Fruit fly (Drosophila melanogaster) whole organism, wandering third instar larva: ENCODE results near the gene scpr-C.

Experiments
- Abd-B ChIP-seq: fragments of >200 bp; optimal IDR thresholded peaks from 2 replicates; lab custom pipeline; 2017; ENCODE audit warnings: missing biosample characterization, missing genetic modification characterization
- CG32264 ChIP-seq: fragments of 200-800 bp; sonication (Bioruptor generic); optimal IDR thresholded peaks from 2 replicates; lab custom pipeline; 2016; ENCODE audit warnings: missing biosample characterization, missing genetic modification characterization
- CG9705 ChIP-seq: fragments of 200-800 bp; sonication (Bioruptor generic); optimal IDR thresholded peaks from 2 replicates; lab custom pipeline; 2018; ENCODE audit warnings: missing biosample characterization, mild to moderate bottlenecking, missing genetic modification characterization
- Dfd ChIP-seq: fragments of >200 bp; optimal IDR thresholded peaks from 2 replicates; lab custom pipeline; 2017; ENCODE audit warnings: missing biosample characterization, missing genetic modification characterization
- Dif ChIP-seq: fragments of 200-275, 200-300 bp; sonication (Bioruptor generic); optimal IDR thresholded peaks from 2 replicates; lab custom pipeline; 2018; ENCODE audit warnings: missing biosample characterization, missing genetic modification characterization; ENCODE audit not compliant: partially characterized antibody
- Hr78 ChIP-seq: fragments of >200 bp; optimal IDR thresholded peaks from 2 replicates; lab custom pipeline; 2017; ENCODE audit warnings: missing biosample characterization, missing genetic modification characterization
- Hr83 ChIP-seq: fragments of 200-300 bp; sonication (Bioruptor generic); optimal IDR thresholded peaks from 2 replicates; lab custom pipeline; 2016; ENCODE audit warnings: missing biosample characterization, mild to moderate bottlenecking, missing genetic modification characterization, moderate library complexity; ENCODE audit not compliant: poor library complexity, severe bottlenecking
- Jra ChIP-seq: sonication (Bioruptor generic); optimal IDR thresholded peaks from 2 replicates; lab custom pipeline; 2016; ENCODE audit warnings: missing biosample characterization, missing genetic modification characterization
- Mio ChIP-seq: sonication (Bioruptor generic); optimal IDR thresholded peaks from 2 replicates; lab custom pipeline; 2016; ENCODE audit warnings: missing biosample characterization, missing genetic modification characterization
- Myc ChIP-seq: fragments of >200 bp; optimal IDR thresholded peaks from 2 replicates; lab custom pipeline; 2017
- Rel ChIP-seq, 2 experiments: fragments of 200-800 bp; sonication (Bioruptor generic) in 1 of 2; optimal IDR thresholded peaks; 2 replicates in 1 of 2; 3 replicates in 1 of 2; lab custom pipeline; 2016 to 2019; ENCODE audit warnings: mild to moderate bottlenecking in 2 of 2, missing biosample characterization in 2 of 2, missing genetic modification characterization in 2 of 2, moderate library complexity in 1 of 2
- Sp1 ChIP-seq: fragments of 200-800 bp; sonication (Bioruptor generic); optimal IDR thresholded peaks from 3 replicates; lab custom pipeline; 2019; ENCODE audit warnings: missing biosample characterization, mild to moderate bottlenecking, missing genetic modification characterization, moderate library complexity
- br ChIP-seq: fragments of 200-800 bp; sonication (Bioruptor generic); optimal IDR thresholded peaks from 2 replicates; lab custom pipeline; 2016; ENCODE audit warnings: missing biosample characterization, missing genetic modification characterization
- brk ChIP-seq: fragments of 200-800 bp; sonication (Bioruptor generic); optimal IDR thresholded peaks from 2 replicates; lab custom pipeline; 2016; ENCODE audit warnings: missing biosample characterization, mild to moderate bottlenecking, missing genetic modification characterization
- dl ChIP-seq, 2 experiments: fragments of 175-275, 200-275 bp in 1 of 2; fragments of 200-275 bp in 1 of 2; sonication (Bioruptor generic); optimal IDR thresholded peaks; lab custom pipeline; 2018; ENCODE audit warnings: mild to moderate bottlenecking in 2 of 2, missing biosample characterization in 2 of 2, missing genetic modification characterization in 2 of 2, moderate library complexity in 2 of 2; ENCODE audit not compliant: partially characterized antibody in 2 of 2, insufficient read depth in 1 of 2
- dsf ChIP-seq: sonication (Bioruptor generic); optimal IDR thresholded peaks from 2 replicates; lab custom pipeline; 2016; ENCODE audit warnings: missing biosample characterization, missing genetic modification characterization, borderline replicate concordance
- ey ChIP-seq: fragments of 200-800 bp; sonication (Bioruptor generic); optimal IDR thresholded peaks from 2 replicates; lab custom pipeline; 2016; ENCODE audit warnings: missing biosample characterization, missing genetic modification characterization
- foxo ChIP-seq, 2 experiments: fragments of 200-800 bp; sonication (Bioruptor generic); optimal IDR thresholded peaks; 2 replicates in 1 of 2; 3 replicates in 1 of 2; lab custom pipeline; 2016 to 2017; ENCODE audit warnings: missing biosample characterization in 2 of 2, missing genetic modification characterization in 2 of 2
- fru ChIP-seq: fragments of 200-800 bp; sonication (Bioruptor generic); optimal IDR thresholded peaks from 3 replicates; lab custom pipeline; 2016; ENCODE audit warnings: missing biosample characterization, mild to moderate bottlenecking, missing genetic modification characterization
- jim ChIP-seq: fragments of 175-275, 200-325 bp; sonication (Bioruptor generic); optimal IDR thresholded peaks from 2 replicates; lab custom pipeline; 2016; ENCODE audit warnings: missing biosample characterization, mild to moderate bottlenecking, missing genetic modification characterization
- lola ChIP-seq: fragments of >200 bp; optimal IDR thresholded peaks from 2 replicates; lab custom pipeline; 2017; ENCODE audit warnings: missing biosample characterization, missing genetic modification characterization
- psq ChIP-seq: fragments of 200-800 bp; sonication (Bioruptor generic); optimal IDR thresholded peaks from 3 replicates; lab custom pipeline; 2017; ENCODE audit warnings: missing biosample characterization, mild to moderate bottlenecking, missing genetic modification characterization, moderate library complexity
- sv ChIP-seq: fragments of 200-800 bp; sonication (Bioruptor generic); optimal IDR thresholded peaks from 3 replicates; lab custom pipeline; 2016; ENCODE audit warnings: missing biosample characterization, missing genetic modification characterization
- tai ChIP-seq: sonication (Bioruptor generic); optimal IDR thresholded peaks from 2 replicates; lab custom pipeline; 2016; ENCODE audit warnings: missing biosample characterization, missing genetic modification characterization
- usp ChIP-seq: fragments of >200 bp; optimal IDR thresholded peaks from 2 replicates; lab custom pipeline; 2017; ENCODE audit warnings: missing biosample characterization, missing genetic modification characterization

The scpr-C gene

DNA sequence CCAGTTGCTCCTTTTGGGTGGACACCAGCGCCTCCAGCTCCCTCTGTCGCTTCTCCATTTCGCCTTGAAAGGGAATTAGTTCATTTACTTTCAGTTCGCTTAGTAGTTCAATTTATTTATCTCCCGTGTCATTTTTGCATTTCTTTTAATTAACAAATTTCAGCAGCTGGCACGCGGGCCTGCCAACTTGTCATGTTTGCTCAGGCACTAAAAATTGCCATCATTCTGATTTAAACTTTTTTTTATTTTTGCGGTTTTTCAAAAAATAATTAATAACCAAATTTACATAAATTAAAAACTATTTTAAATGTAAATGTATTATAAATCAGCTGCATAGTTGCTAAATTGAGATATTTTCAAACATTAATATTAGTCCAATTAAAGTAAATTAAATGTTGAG, 5.1 kb downstream of the scpr-C start, which contains the start of gene GCC88:
GCC88 (minus strand) TSS at position 209 of the 400 bp plus-strand sequence.
- TF ChIP-seq dsf (GFP tag; lab: Kevin White, UChicago) = no peak
- TF ChIP-seq Myc (lab: Kevin White, UChicago) = no peak
- no peak for TF ChIP-seq fru (GFP tag; lab: Kevin White, UChicago)
- no peak for TF ChIP-seq sv (GFP tag; lab: Kevin White, UChicago)
- no peak for TF ChIP-seq Hr78 (GFP tag; lab: Kevin White, UChicago)
- no peak for TF ChIP-seq psq (GFP tag; lab: Kevin White, UChicago)
- no peak for TF ChIP-seq tai (GFP tag; lab: Kevin White, UChicago)
- TF ChIP-seq usp (GFP tag; lab: Kevin White, UChicago) = no peak
- no peak for TF ChIP-seq CG32264

DNA sequence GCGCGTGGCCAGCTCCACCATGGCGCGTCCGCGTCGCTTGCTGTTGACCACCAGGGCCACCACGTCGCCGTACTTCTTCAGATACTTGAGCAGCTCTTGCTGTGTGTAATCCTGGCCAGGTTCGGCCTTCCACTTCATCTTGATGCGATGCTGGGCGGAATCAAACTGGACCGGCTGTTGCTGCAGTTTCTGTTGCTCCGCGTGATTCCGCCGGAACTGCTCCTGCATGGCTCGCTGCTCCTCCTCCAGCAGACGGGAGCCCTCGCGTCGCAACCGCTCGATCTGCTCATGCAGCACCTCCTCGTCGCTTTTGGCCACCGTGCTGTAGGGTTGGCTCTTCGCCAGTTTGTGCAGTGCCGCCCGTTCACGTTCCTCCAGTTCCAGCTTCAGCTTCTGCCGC, 5.7 kb downstream of the scpr-C start:
- no peak for TF ChIP-seq dsf (GFP tag; lab: Kevin White, UChicago)
- TF ChIP-seq dl (GFP tag; optimal IDR thresholded peaks at IDR 0.05; lab: Kevin White, UChicago; ENCODE audit: insufficient read depth in 1 of 2, partially characterized antibody in 2 of 2) = no peak
- no peak for TF ChIP-seq Dif
- TF ChIP-seq CG32264 = no peak
- TF ChIP-seq brk (GFP tag; lab: Kevin White, UChicago) = no peak
- no peak for TF ChIP-seq br (GFP tag; lab: Kevin White, UChicago)
- no peak for TF ChIP-seq Mio (GFP tag; lab: Kevin White, UChicago)
- no peak for TF ChIP-seq Dfd (GFP tag; lab: Kevin White, UChicago)
- TF ChIP-seq CG9705 = no peak
- TF ChIP-seq jim (GFP tag; lab: Kevin White, UChicago) = no peak
- no peak for TF ChIP-seq lola (GFP tag; lab: Kevin White, UChicago)
- no peak for TF ChIP-seq Sp1 (GFP tag; lab: Kevin White, UChicago)

- TF ChIP-seq Rel (GFP tag; optimal IDR thresholded peaks at IDR 0.05; lab: Kevin White, UChicago) (no peak), Rel (tag; optimal IDR thresholded peaks at IDR 0.05; lab: Kevin White, UChicago) (peak; percentile 37), Dif (no peak), Jra (no peak), Myc (lab: Kevin White, UChicago) (peak; percentile 2), foxo (GFP tag; optimal IDR thresholded peaks at IDR 0.05; lab: Kevin White, UChicago) (no peak), CG9705 (no peak), Hr78 (GFP tag; lab: Kevin White, UChicago) (no peak), br (GFP tag; lab: Kevin White, UChicago) (no peak)
Measured at dm6 chr3R:11231705-11232261, 6.5 kb downstream of the scpr-C start, which contains the start of the genes CG17187 and Dph3. TSS of gene CG17187 (minus strand) at chr3R:11231879. TSS of gene Dph3 (plus strand) at chr3R:11231912.

- TF ChIP-seq Rel (GFP tag; optimal IDR thresholded peaks at IDR 0.05; lab: Kevin White, UChicago) (no peak), Rel (tag; optimal IDR thresholded peaks at IDR 0.05; lab: Kevin White, UChicago) (peak; percentile 98), Abd-B (GFP tag; lab: Kevin White, UChicago) (no peak)
Measured at dm6 chr3R:11234918-11235371, 9.6 kb downstream of the scpr-C start, which contains the start of the genes Arfip and CG17721. TSS of gene Arfip (minus strand) at chr3R:11235013. TSS of gene CG17721 (plus strand) at chr3R:11235140.

DNA sequence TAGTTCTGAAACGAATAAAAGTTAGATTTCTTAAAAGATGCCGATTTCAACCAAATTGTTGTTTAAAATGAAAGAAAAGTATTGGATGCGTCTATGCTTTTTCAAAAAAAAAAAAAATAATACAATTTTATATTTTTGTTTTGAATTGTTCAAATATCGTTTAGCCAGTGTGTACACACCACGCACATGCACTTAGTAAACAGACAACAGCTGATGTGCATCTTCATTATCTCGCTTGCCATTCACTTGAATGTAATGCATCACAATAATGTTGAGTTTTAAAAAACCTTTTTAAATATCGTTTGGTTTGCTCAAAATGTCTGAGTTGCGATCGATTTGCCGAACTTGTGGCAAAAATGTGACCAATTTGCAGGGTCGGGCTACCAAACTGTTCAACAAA, 10.7 kb downstream of the scpr-C start, which contains the start of gene CG31441:
CG31441 (plus strand) TSS at position 246 of the 400 bp plus-strand sequence.
- TF ChIP-seq ey (GFP tag; lab: Kevin White, UChicago) (no peak), Hr83 (GFP tag; lab: Kevin White, UChicago) (peak; percentile 31)

dm6 chr3R:11237598-11237997, 12.3 kb downstream of the scpr-C start, which contains the start of gene CG31388:
TSS of gene CG31388 (plus strand) at chr3R:11237815.
- TF ChIP-seq Myc (lab: Kevin White, UChicago) (peak; percentile 35), CG32264 (no peak)

DNA sequence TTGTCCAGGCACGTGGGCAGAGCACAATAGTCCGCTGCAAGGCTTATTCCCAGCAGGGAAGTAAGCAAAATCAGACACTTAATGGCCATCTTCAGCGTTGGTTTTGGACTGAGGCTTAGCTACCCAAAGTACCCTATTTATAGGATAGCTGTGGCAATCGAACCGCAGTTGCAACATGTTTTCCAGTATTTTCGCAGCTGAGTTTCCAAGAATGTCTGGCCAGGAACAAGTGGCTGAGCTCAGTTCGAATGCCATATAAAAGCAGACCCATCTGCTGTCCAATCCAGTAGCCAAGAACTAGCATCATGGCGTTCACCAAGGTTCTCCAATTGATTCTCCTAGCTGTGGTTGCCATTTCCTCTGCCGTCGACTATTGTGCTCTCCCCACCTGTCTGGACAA, 15.6 kb downstream of the scpr-C start, which contains the start of the genes scpr-B and scpr-A:
scpr-B (minus strand) TSS at position 101 of the 400 bp plus-strand sequence.
scpr-A (plus strand) TSS at position 293 of the 400 bp plus-strand sequence.
- no peak for TF ChIP-seq Sp1 (GFP tag; lab: Kevin White, UChicago)
